Worm (Caenorhabditis elegans) whole organism, midembryonic: Measurements from ENCODE around the gene F59F3.6.

Experiments used
- T22C8.4 ChIP-seq: fragments of 200-800 bp; sonication (Bioruptor generic); IDR thresholded peaks from 2 replicates; pipeline ENCODE4 v1.3.6; 2022; ENCODE audit warnings: missing genetic modification characterization, missing compliant biosample characterization
- cog-1 ChIP-seq: sonication (generic microtip); optimal IDR thresholded peaks from 2 replicates; lab custom pipeline; 2016; ENCODE audit warnings: missing genetic modification characterization, missing compliant biosample characterization
- flt-1 ChIP-seq: fragments of 200-800 bp; sonication (Bioruptor generic); IDR thresholded peaks from 2 replicates; pipeline ENCODE4 v1.3.6; 2022; ENCODE audit warnings: missing genetic modification characterization, missing compliant biosample characterization
- klf-2 ChIP-seq: fragments of 200-800 bp; sonication (Bioruptor generic); conservative IDR thresholded peaks from 2 replicates; pipeline ENCODE4 v1.3.6; 2022; ENCODE audit warnings: missing genetic modification reagents, missing genetic modification characterization, missing compliant biosample characterization
- med-1 ChIP-seq: sonication (generic microtip); optimal IDR thresholded peaks from 2 replicates; lab custom pipeline; 2017; ENCODE audit warnings: missing genetic modification characterization, mild to moderate bottlenecking, missing compliant biosample characterization, antibody characterized with exemption, missing genetic modification reagents; ENCODE audit not compliant: insufficient read depth
- ref-1 ChIP-seq: fragments of 200-800 bp; sonication (Bioruptor generic); conservative IDR thresholded peaks from 2 replicates; pipeline ENCODE4 v1.3.6; 2022; ENCODE audit warnings: missing genetic modification reagents, missing genetic modification characterization, missing compliant biosample characterization
- tab-1 ChIP-seq: fragments of 200-800 bp; sonication (Bioruptor generic); IDR thresholded peaks from 2 replicates; pipeline ENCODE4 v1.3.6; 2022; ENCODE audit warnings: missing genetic modification characterization, missing compliant biosample characterization
- ztf-23 ChIP-seq: fragments of 200-800 bp; sonication (Bioruptor generic); IDR thresholded peaks from 2 replicates; pipeline ENCODE4 v1.3.6; 2022; ENCODE audit warnings: missing genetic modification reagents, missing genetic modification characterization, missing compliant biosample characterization
- ztf-29 ChIP-seq: fragments of 200-800 bp; sonication (Bioruptor generic); IDR thresholded peaks from 2 replicates; pipeline ENCODE4 v1.3.6; 2022; ENCODE audit warnings: missing genetic modification reagents, missing genetic modification characterization, missing compliant biosample characterization

Gene F59F3.6

ce11 chrX:10999176-10999575, at the start of gene F59F3.6:
Gene F59F3.6 (minus strand): TSS chrX:10999276.
- TF ChIP-seq ztf-29 (GFP tag; lab: Robert Waterston, UW) (no peak), flt-1 (GFP tag; lab: Robert Waterston, UW) (no peak), ref-1 (GFP tag; lab: Robert Waterston, UW) (no peak), tab-1 (GFP tag; lab: Robert Waterston, UW) (no peak), T22C8.4 (GFP tag; lab: Robert Waterston, UW) (no peak), cog-1 (tag; lab: Kevin White, UChicago) (no peak)

- no peak for TF ChIP-seq ztf-23 (GFP tag; lab: Robert Waterston, UW)
- TF ChIP-seq cog-1 (tag; lab: Kevin White, UChicago): no peak
- no peak for TF ChIP-seq ref-1 (GFP tag; lab: Robert Waterston, UW)
- no peak for TF ChIP-seq ztf-29 (GFP tag; lab: Robert Waterston, UW)
- no peak for TF ChIP-seq klf-2 (GFP tag; lab: Robert Waterston, UW)
- no peak for TF ChIP-seq tab-1 (GFP tag; lab: Robert Waterston, UW)
- no peak for TF ChIP-seq med-1 (GFP tag; lab: Kevin White, UChicago)
- TF ChIP-seq T22C8.4 (GFP tag; lab: Robert Waterston, UW): no peak
- no peak for TF ChIP-seq flt-1 (GFP tag; lab: Robert Waterston, UW)
Observed at ce11 chrX:11047183-11047582, 48.1 kb upstream of the F59F3.6 start, which contains the start of gene clc-1. Gene clc-1 (plus strand): TSS chrX:11047446.

- TF ChIP-seq cog-1 (tag; lab: Kevin White, UChicago) (no peak), ztf-29 (GFP tag; lab: Robert Waterston, UW) (no peak), ztf-23 (GFP tag; lab: Robert Waterston, UW) (no peak), klf-2 (GFP tag; lab: Robert Waterston, UW) (no peak), T22C8.4 (GFP tag; lab: Robert Waterston, UW) (no peak), tab-1 (GFP tag; lab: Robert Waterston, UW) (no peak), ref-1 (GFP tag; lab: Robert Waterston, UW) (no peak), flt-1 (GFP tag; lab: Robert Waterston, UW) (no peak), med-1 (GFP tag; lab: Kevin White, UChicago) (no peak)
Observed at ce11 chrX:11042777-11043176, 43.7 kb upstream of the F59F3.6 start, which contains the start of gene C09F12.3. Gene C09F12.3 (minus strand): TSS chrX:11042877.

- no peak for TF ChIP-seq ztf-29 (GFP tag; lab: Robert Waterston, UW)
- TF ChIP-seq ref-1 (GFP tag; lab: Robert Waterston, UW): no peak
- TF ChIP-seq cog-1 (tag; lab: Kevin White, UChicago): no peak
- TF ChIP-seq klf-2 (GFP tag; lab: Robert Waterston, UW): no peak
- no peak for TF ChIP-seq flt-1 (GFP tag; lab: Robert Waterston, UW)
- TF ChIP-seq ztf-23 (GFP tag; lab: Robert Waterston, UW): no peak
- no peak for TF ChIP-seq T22C8.4 (GFP tag; lab: Robert Waterston, UW)
- TF ChIP-seq med-1 (GFP tag; lab: Kevin White, UChicago): no peak
- no peak for TF ChIP-seq tab-1 (GFP tag; lab: Robert Waterston, UW)
Observed at ce11 chrX:11038221-11038620, 39.1 kb upstream of the F59F3.6 start.

ce11 chrX:11036114-11037087, 37.3 kb upstream of the F59F3.6 start:
- TF ChIP-seq flt-1 (GFP tag; lab: Robert Waterston, UW) (no peak), cog-1 (tag; lab: Kevin White, UChicago) (no peak), med-1 (GFP tag; lab: Kevin White, UChicago) (no peak), tab-1 (GFP tag; lab: Robert Waterston, UW) (no peak)

- no peak for TF ChIP-seq cog-1 (tag; lab: Kevin White, UChicago)
- TF ChIP-seq ref-1 (GFP tag; lab: Robert Waterston, UW): no peak
- no peak for TF ChIP-seq flt-1 (GFP tag; lab: Robert Waterston, UW)
- no peak for TF ChIP-seq ztf-23 (GFP tag; lab: Robert Waterston, UW)
- TF ChIP-seq ztf-29 (GFP tag; lab: Robert Waterston, UW): no peak
- TF ChIP-seq med-1 (GFP tag; lab: Kevin White, UChicago): no peak
Observed at ce11 chrX:11035563-11035962, 36.5 kb upstream of the F59F3.6 start.

ce11 chrX:11034430-11035117, 35.5 kb upstream of the F59F3.6 start:
- TF ChIP-seq ztf-29 (GFP tag; lab: Robert Waterston, UW): no peak
- TF ChIP-seq cog-1 (tag; lab: Kevin White, UChicago): peak; percentile 25
- TF ChIP-seq tab-1 (GFP tag; lab: Robert Waterston, UW): 0 out of 2 replicates have a peak, but pooled peaks have one; percentile 18
- TF ChIP-seq T22C8.4 (GFP tag; lab: Robert Waterston, UW): 0 out of 2 replicates have a peak, but pooled peaks have one; percentile 7

ce11 chrX:11033952-11034287, 34.8 kb upstream of the F59F3.6 start:
- no peak for TF ChIP-seq ref-1 (GFP tag; lab: Robert Waterston, UW)
- TF ChIP-seq ztf-23 (GFP tag; lab: Robert Waterston, UW): no peak
- TF ChIP-seq med-1 (GFP tag; lab: Kevin White, UChicago): no peak
- no peak for TF ChIP-seq flt-1 (GFP tag; lab: Robert Waterston, UW)
- no peak for TF ChIP-seq T22C8.4 (GFP tag; lab: Robert Waterston, UW)
- TF ChIP-seq ztf-29 (GFP tag; lab: Robert Waterston, UW): no peak
- no peak for TF ChIP-seq klf-2 (GFP tag; lab: Robert Waterston, UW)
- no peak for TF ChIP-seq cog-1 (tag; lab: Kevin White, UChicago)
- TF ChIP-seq tab-1 (GFP tag; lab: Robert Waterston, UW): no peak
